Worm (Caenorhabditis elegans): Measurements from ENCODE around the gene F10E7.2.

ce11 chrII:7103111-7103510, 18.9 kb upstream of the F10E7.2 start:
- no peak for TF ChIP-seq hnd-1 (tag; optimal IDR thresholded peaks at IDR 0.05)
- no peak for TF ChIP-seq tra-4 (tag; optimal IDR thresholded peaks at IDR 0.05)
- TF ChIP-seq ceh-36 (tag; optimal IDR thresholded peaks at IDR 0.05), result no peak
- TF ChIP-seq F13C5.2 (tag; optimal IDR thresholded peaks at IDR 0.05), result no peak
- TF ChIP-seq B0310.2 (tag; optimal IDR thresholded peaks at IDR 0.05), result no peak
- TF ChIP-seq tbx-11 (GFP tag; IDR thresholded peaks at IDR 0.05), result no peak
- no peak for TF ChIP-seq tbx-37 (GFP tag; conservative IDR thresholded peaks at IDR 0.05)
- no peak for TF ChIP-seq ama-1 (optimal IDR thresholded peaks at IDR 0.05)
- no peak for TF ChIP-seq sea-1 (GFP tag; conservative IDR thresholded peaks at IDR 0.05)
- no peak for TF ChIP-seq scrt-1 (GFP tag; IDR thresholded peaks at IDR 0.05)
- no peak for TF ChIP-seq ets-7 (tag; optimal IDR thresholded peaks at IDR 0.05)
- TF ChIP-seq aly-1 (tag; optimal IDR thresholded peaks at IDR 0.05), result no peak
- no peak for TF ChIP-seq hmbx-1 (tag; optimal IDR thresholded peaks at IDR 0.05)
- no peak for TF ChIP-seq flt-1 (GFP tag; IDR thresholded peaks at IDR 0.05)

Data from whole organism, early embryonic.